Worm (Caenorhabditis elegans): ENCODE data around the gene Y41D4B.11.
"Not testable (repeated sequence)": the region's sequence is repeated elsewhere in the genome, so short reads cannot be mapped to it uniquely, and the experiment has no call there.

Gene Y41D4B.11

DNA sequence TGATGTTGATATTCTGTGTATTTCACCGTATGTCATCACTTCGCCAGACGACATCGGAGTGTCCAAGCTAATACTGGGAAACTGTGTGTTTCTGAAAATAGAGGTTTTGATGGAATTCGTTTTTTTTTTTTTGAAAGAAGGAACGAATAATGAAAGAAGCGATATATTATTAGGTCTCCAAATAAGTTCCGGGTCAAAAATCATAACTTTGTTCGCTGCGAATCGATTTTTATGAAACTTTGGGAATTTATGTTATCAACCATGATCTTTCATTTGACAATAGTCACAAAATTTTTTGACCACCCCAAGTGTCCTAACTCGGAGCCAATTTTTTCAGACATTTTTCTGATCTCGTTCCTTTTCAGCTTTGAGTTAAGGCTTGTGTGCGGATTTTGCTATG, 39.7 kb downstream of the Y41D4B.11 start, which contains the start of gene nhr-274:
Gene nhr-274, minus strand, starts transcription at position 101 of the 400 bp plus-strand sequence.
- TF ChIP-seq rec-8, sdz-38, die-1 (tag; optimal IDR thresholded peaks at IDR 0.05): not testable (repeated sequence)

DNA sequence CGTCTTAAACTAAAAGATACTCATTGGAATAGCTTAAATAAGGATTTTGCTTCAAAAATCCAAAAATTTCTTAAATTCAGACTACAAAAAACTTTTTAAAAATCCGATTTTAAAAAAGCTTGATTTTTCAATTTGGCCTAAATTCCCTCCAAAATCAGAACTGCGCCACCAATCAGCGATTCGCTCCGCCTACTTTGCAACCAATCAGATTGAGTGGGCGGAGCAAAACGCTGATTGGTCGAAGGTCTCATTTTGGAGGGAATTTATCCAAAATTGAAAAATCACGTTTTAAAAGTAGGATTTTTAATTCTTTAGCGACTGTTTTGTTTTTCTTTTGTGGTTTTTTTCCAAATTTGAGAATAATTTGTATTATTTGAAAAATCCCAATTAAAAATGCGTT, 43.8 kb downstream of the Y41D4B.11 start:
- no peak for TF ChIP-seq rcor-1 (GFP tag; IDR thresholded peaks at IDR 0.05)
- 0 out of 2 replicates have a peak, but pooled peaks have one; percentile 21 for TF ChIP-seq nfyb-1 (GFP tag; IDR thresholded peaks at IDR 0.05)
- TF ChIP-seq dpff-1 (tag; optimal IDR thresholded peaks at IDR 0.05), result no peak

DNA sequence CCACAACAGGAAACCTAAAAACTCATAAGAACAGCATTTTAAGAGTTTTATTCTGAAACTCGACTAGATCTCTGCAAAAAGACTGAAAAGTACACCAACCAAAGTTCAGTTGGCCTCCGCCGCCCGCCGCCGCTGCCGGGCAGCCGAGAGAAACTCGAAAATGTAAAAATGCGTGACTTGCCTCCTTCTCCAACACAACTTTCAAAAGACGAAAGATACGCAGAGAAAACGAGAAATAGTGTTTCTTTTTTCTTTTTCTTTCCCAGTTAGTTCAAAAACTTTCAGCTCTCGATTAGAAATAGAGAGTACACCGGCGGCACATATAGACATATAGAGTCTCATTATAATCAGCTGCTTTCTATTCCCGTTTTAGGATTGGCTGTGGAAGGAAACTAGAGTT, 44.3 kb downstream of the Y41D4B.11 start:
- no peak for TF ChIP-seq attf-3 (GFP tag; conservative IDR thresholded peaks at IDR 0.05)
- no peak for TF ChIP-seq F57A8.1 (GFP tag; optimal IDR thresholded peaks at IDR 0.05)
- peak; percentile 49 for TF ChIP-seq F23B12.7 (tag; optimal IDR thresholded peaks at IDR 0.05; ENCODE audit: insufficient read depth)
- 0 out of 2 replicates have a peak, but pooled peaks have one; percentile 14 for TF ChIP-seq egl-44 (GFP tag; IDR thresholded peaks at IDR 0.05)
- peak; percentile 42 for TF ChIP-seq attf-5 (GFP tag; optimal IDR thresholded peaks at IDR 0.05)
- no peak for TF ChIP-seq cebp-1 (GFP tag; IDR thresholded peaks at IDR 0.05)
- peak; percentile 33 for TF ChIP-seq cebp-1 (tag; optimal IDR thresholded peaks at IDR 0.05)
- no peak for TF ChIP-seq rcor-1 (GFP tag; IDR thresholded peaks at IDR 0.05)
- TF ChIP-seq nhr-80 (tag; optimal IDR thresholded peaks at IDR 0.05), result peak; percentile 66
- TF ChIP-seq zfh-2 (GFP tag; conservative IDR thresholded peaks at IDR 0.05), result peak; percentile 31; the same call in 1 of the 2 replicates

DNA sequence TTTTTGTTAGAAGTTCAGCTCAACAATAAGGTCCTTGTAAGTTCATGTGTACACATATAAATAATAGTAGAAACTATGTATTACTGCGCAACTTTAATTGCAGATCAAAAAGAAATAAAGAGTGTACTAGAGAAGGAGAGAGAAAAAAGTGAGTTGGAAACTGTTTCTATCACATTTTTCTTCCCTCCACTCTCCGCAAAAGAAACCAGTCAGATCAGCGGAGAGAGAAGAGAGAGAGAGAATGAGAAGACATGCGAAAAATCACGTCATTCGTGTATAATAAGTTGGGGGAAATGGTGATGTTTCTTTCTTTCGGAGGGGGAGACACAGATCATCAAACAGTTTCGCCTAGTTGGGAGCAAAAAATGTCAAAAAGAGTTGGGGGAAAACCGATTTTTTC, 49.8 kb downstream of the Y41D4B.11 start:
- TF ChIP-seq ceh-79 (tag; optimal IDR thresholded peaks at IDR 0.05) (no peak), unc-130 (GFP tag; optimal IDR thresholded peaks at IDR 0.05) (no peak), unc-62 (GFP tag; optimal IDR thresholded peaks at IDR 0.05) (no peak), madf-8 (GFP tag; conservative IDR thresholded peaks at IDR 0.05) (no peak), F23B12.7 (tag; optimal IDR thresholded peaks at IDR 0.05; ENCODE audit: insufficient read depth) (peak; percentile 36), dox-1 (GFP tag; IDR thresholded peaks at IDR 0.05) (peak; percentile 35; the same call in 1 of the 2 replicates), dpl-1 (GFP tag; optimal IDR thresholded peaks at IDR 0.05) (no peak), B0019.2 (GFP tag; conservative IDR thresholded peaks at IDR 0.05) (no peak), nhr-80 (tag; optimal IDR thresholded peaks at IDR 0.05) (peak; percentile 49), lin-40 (tag; optimal IDR thresholded peaks at IDR 0.05) (peak; percentile 35), pbrm-1 (GFP tag; IDR thresholded peaks at IDR 0.05) (no peak), cebp-1 (GFP tag; IDR thresholded peaks at IDR 0.05) (no peak), cebp-1 (tag; optimal IDR thresholded peaks at IDR 0.05) (peak; percentile 4), F37B4.10 (GFP tag; IDR thresholded peaks at IDR 0.05) (no peak), attf-5 (GFP tag; optimal IDR thresholded peaks at IDR 0.05) (peak; percentile 31), ztf-22 (GFP tag; optimal IDR thresholded peaks at IDR 0.05) (no peak), C17E4.6 (GFP tag; IDR thresholded peaks at IDR 0.05) (no peak), him-1 (tag; optimal IDR thresholded peaks at IDR 0.05) (no peak), ztf-26 (tag; optimal IDR thresholded peaks at IDR 0.05) (no peak), hrde-1 (tag; optimal IDR thresholded peaks at IDR 0.05; ENCODE audit: borderline replicate concordance) (no peak), F10E7.11 (tag; optimal IDR thresholded peaks at IDR 0.05) (no peak), Y53F4B.3 (GFP tag; IDR thresholded peaks at IDR 0.05) (no peak), hmg-1.2 (GFP tag; IDR thresholded peaks at IDR 0.05) (peak; percentile 37; the same call in 1 of the 2 replicates), lsl-1 (GFP tag; optimal IDR thresholded peaks at IDR 0.05) (no peak), ztf-28 (GFP tag; IDR thresholded peaks at IDR 0.05) (no peak), snpc-3.4 (tag; optimal IDR thresholded peaks at IDR 0.05) (no peak), repo-1 (tag; optimal IDR thresholded peaks at IDR 0.05) (no peak), F55B11.4 (tag; optimal IDR thresholded peaks at IDR 0.05; ENCODE audit: borderline replicate concordance, insufficient read depth) (no peak), rec-8 (tag; optimal IDR thresholded peaks at IDR 0.05) (no peak), lsy-27 (tag; optimal IDR thresholded peaks at IDR 0.05; ENCODE audit: borderline replicate concordance, insufficient read depth) (no peak), lin-26 (GFP tag; IDR thresholded peaks at IDR 0.05) (no peak), let-607 (tag; optimal IDR thresholded peaks at IDR 0.05) (no peak), hlh-12 (tag; optimal IDR thresholded peaks at IDR 0.05) (no peak)
